Fruit fly (Drosophila melanogaster) whole organism, adult: ENCODE data around the gene Ppat-Dpck.

Experiments
- CG14711 ChIP-seq: fragments of 200-800 bp; sonication (Bioruptor generic); optimal IDR thresholded peaks from 2 replicates; lab custom pipeline; 2018; ENCODE audit warnings: missing biosample characterization, mild to moderate bottlenecking, missing genetic modification characterization, moderate library complexity
- Crg-1 ChIP-seq: fragments of 200-800 bp; sonication (Bioruptor generic); optimal IDR thresholded peaks from 2 replicates; lab custom pipeline; 2016; ENCODE audit warnings: missing biosample characterization, missing genetic modification characterization
- cic ChIP-seq: fragments of 200-800 bp; sonication (Bioruptor generic); optimal IDR thresholded peaks from 2 replicates; lab custom pipeline; 2017; ENCODE audit warnings: missing biosample characterization, mild to moderate bottlenecking, missing genetic modification characterization, moderate library complexity
- ovo ChIP-seq: fragments of 200-800 bp; sonication (Bioruptor generic); optimal IDR thresholded peaks from 2 replicates; lab custom pipeline; 2016; ENCODE audit warnings: missing biosample characterization, missing genetic modification characterization

- no peak for TF ChIP-seq cic
- TF ChIP-seq Crg-1 (GFP tag; lab: Kevin White, UChicago) = no peak
- peak; percentile 37 for TF ChIP-seq CG14711 (tag; lab: Kevin White, UChicago)
- TF ChIP-seq ovo (GFP tag; lab: Kevin White, UChicago) = no peak
Measured at dm6 chr3L:5789663-5790062, 21.1 kb upstream of the Ppat-Dpck start.
